Worm (Caenorhabditis elegans): ENCODE results near the gene ncs-4.
A peak's percentile ranks its signal among the peaks of the same experiment; 100 is the strongest.

ncs-4 gene

ce11 chrX:10167005-10167404 is 9.3 kb upstream of the ncs-4 start, which contains the start of gene rnp-9:
TSS of gene rnp-9 (plus strand) at chrX:10167305.
- TF ChIP-seq attf-5 (GFP tag; optimal IDR thresholded peaks at IDR 0.05): no peak

ce11 chrX:10168534-10168933 is 7.8 kb upstream of the ncs-4 start:
- TF ChIP-seq lin-40 (tag; optimal IDR thresholded peaks at IDR 0.05) (peak; percentile 13), K11D2.4 (GFP tag; IDR thresholded peaks at IDR 0.05) (0 out of 2 replicates have a peak, but pooled peaks have one; percentile 41), ama-1 (optimal IDR thresholded peaks at IDR 0.05) (no peak), ama-1 (GFP tag; optimal IDR thresholded peaks at IDR 0.05) (no peak), somi-1 (GFP tag; optimal IDR thresholded peaks at IDR 0.05) (peak; percentile 27), ztf-26 (tag; optimal IDR thresholded peaks at IDR 0.05) (peak; percentile 16)

ce11 chrX:10170598-10170997 is 5.7 kb upstream of the ncs-4 start:
- TF ChIP-seq F52B5.7 (tag; optimal IDR thresholded peaks at IDR 0.05) (no peak), xnd-1 (tag; optimal IDR thresholded peaks at IDR 0.05) (no peak)

ce11 chrX:10172004-10172584 is 4.2 kb upstream of the ncs-4 start, which contains the start of gene C07A4.2:
TSS of gene C07A4.2 (plus strand) at chrX:10172198.
- TF ChIP-seq lin-26 (GFP tag; IDR thresholded peaks at IDR 0.05) (no peak), unc-62 (GFP tag; optimal IDR thresholded peaks at IDR 0.05) (no peak), zim-3 (tag; optimal IDR thresholded peaks at IDR 0.05) (no peak), lag-1 (GFP tag; IDR thresholded peaks at IDR 0.05) (no peak), atf-7 (tag; optimal IDR thresholded peaks at IDR 0.05) (no peak), ztf-6 (GFP tag; IDR thresholded peaks at IDR 0.05) (no peak), fkh-3 (tag; optimal IDR thresholded peaks at IDR 0.05) (no peak), ceh-40 (GFP tag; IDR thresholded peaks at IDR 0.05) (no peak), hlh-26 (GFP tag; conservative IDR thresholded peaks at IDR 0.05) (no peak)

ce11 chrX:10174683-10175082 is 1.6 kb upstream of the ncs-4 start, which contains the start of gene C07A4.3:
TSS of gene C07A4.3 (plus strand) at chrX:10174983.
- TF ChIP-seq snpc-1.3 (tag; optimal IDR thresholded peaks at IDR 0.05; ENCODE audit: insufficient read depth): no peak
- no peak for TF ChIP-seq hlh-12 (tag; optimal IDR thresholded peaks at IDR 0.05)
- no peak for TF ChIP-seq tbp1 (GFP tag; optimal IDR thresholded peaks at IDR 0.05)
- TF ChIP-seq ccch-3 (GFP tag; optimal IDR thresholded peaks at IDR 0.05): no peak
- TF ChIP-seq F39B2.1 (GFP tag; IDR thresholded peaks at IDR 0.05): no peak
- TF ChIP-seq bed-1 (GFP tag; IDR thresholded peaks at IDR 0.05): no peak
- TF ChIP-seq xnd-1 (tag; optimal IDR thresholded peaks at IDR 0.05): no peak
- TF ChIP-seq dox-1 (GFP tag; IDR thresholded peaks at IDR 0.05): no peak
- no peak for TF ChIP-seq lsy-27 (tag; optimal IDR thresholded peaks at IDR 0.05; ENCODE audit: borderline replicate concordance, insufficient read depth)
- no peak for TF ChIP-seq mes-4 (tag; optimal IDR thresholded peaks at IDR 0.05)
- no peak for TF ChIP-seq nfya-2 (GFP tag; IDR thresholded peaks at IDR 0.05)
- TF ChIP-seq B0336.3 (GFP tag; IDR thresholded peaks at IDR 0.05): no peak

- no peak for TF ChIP-seq dpff-1 (tag; optimal IDR thresholded peaks at IDR 0.05)
- no peak for TF ChIP-seq ztf-3 (GFP tag; optimal IDR thresholded peaks at IDR 0.05)
- TF ChIP-seq Y53G8AR.9 (GFP tag; conservative IDR thresholded peaks at IDR 0.05): 0 out of 2 replicates have a peak, but pooled peaks have one; percentile 27
- no peak for TF ChIP-seq ztf-26 (tag; optimal IDR thresholded peaks at IDR 0.05)
These were observed 6.3 kb downstream of the ncs-4 start for ce11 chrX:10182613-10183012.

Measured in whole organism, young adult.